Worm (Caenorhabditis elegans) whole organism, L1 larva: ENCODE results near the gene ubc-6.

Source experiments
- dpl-1 ChIP-seq, 3 experiments: fragments of 150-350 bp in 2 of 3; sonication (generic microtip) in 1 of 3; optimal IDR thresholded peaks; 2 replicates each; lab custom pipeline; 2014 to 2017; ENCODE audit warnings: missing biosample characterization in 3 of 3, missing genetic modification characterization in 3 of 3, missing genetic modification reagents in 3 of 3
- elt-2 ChIP-seq: sonication (generic microtip); optimal IDR thresholded peaks from 2 replicates; lab custom pipeline; 2016; ENCODE audit warnings: missing genetic modification characterization, mild to moderate bottlenecking, inconsistent platforms, missing compliant biosample characterization, missing genetic modification reagents
- elt-3 ChIP-seq, 6 experiments: fragments of 150-350 bp in 1 of 6; sonication (generic microtip); optimal IDR thresholded peaks; 2 replicates each; lab custom pipeline; 2017 to 2018; ENCODE audit warnings: missing biosample characterization in 6 of 6, missing genetic modification characterization in 6 of 6, inconsistent platforms in 1 of 6
- lin-35 ChIP-seq, 2 experiments: fragments of 150-350 bp; optimal IDR thresholded peaks; 2 replicates each; lab custom pipeline; 2014; ENCODE audit warnings: missing biosample characterization in 2 of 2, missing genetic modification characterization in 2 of 2, missing genetic modification reagents in 2 of 2
- nhr-12 ChIP-seq: sonication (generic microtip); optimal IDR thresholded peaks from 2 replicates; lab custom pipeline; 2017; ENCODE audit warnings: missing biosample characterization, missing genetic modification characterization
- nhr-47 ChIP-seq: sonication (generic microtip); optimal IDR thresholded peaks from 2 replicates; lab custom pipeline; 2016; ENCODE audit warnings: mild to moderate bottlenecking, missing genetic modification characterization, moderate library complexity, missing compliant biosample characterization
- nhr-77 ChIP-seq: fragments of 150-350 bp; optimal IDR thresholded peaks from 2 replicates; lab custom pipeline; 2014; ENCODE audit warnings: missing biosample characterization, missing genetic modification characterization
- tlp-1 ChIP-seq: fragments of 150-350 bp; optimal IDR thresholded peaks from 2 replicates; lab custom pipeline; 2014; ENCODE audit warnings: missing biosample characterization, missing genetic modification characterization
- unc-130 ChIP-seq: fragments of 150-350 bp; optimal IDR thresholded peaks from 2 replicates; lab custom pipeline; 2017; ENCODE audit warnings: missing biosample characterization, missing genetic modification characterization, inconsistent platforms
- ztf-4 ChIP-seq: fragments of 150-350 bp; optimal IDR thresholded peaks from 2 replicates; lab custom pipeline; 2014; ENCODE audit warnings: missing biosample characterization, missing genetic modification characterization

DNA sequence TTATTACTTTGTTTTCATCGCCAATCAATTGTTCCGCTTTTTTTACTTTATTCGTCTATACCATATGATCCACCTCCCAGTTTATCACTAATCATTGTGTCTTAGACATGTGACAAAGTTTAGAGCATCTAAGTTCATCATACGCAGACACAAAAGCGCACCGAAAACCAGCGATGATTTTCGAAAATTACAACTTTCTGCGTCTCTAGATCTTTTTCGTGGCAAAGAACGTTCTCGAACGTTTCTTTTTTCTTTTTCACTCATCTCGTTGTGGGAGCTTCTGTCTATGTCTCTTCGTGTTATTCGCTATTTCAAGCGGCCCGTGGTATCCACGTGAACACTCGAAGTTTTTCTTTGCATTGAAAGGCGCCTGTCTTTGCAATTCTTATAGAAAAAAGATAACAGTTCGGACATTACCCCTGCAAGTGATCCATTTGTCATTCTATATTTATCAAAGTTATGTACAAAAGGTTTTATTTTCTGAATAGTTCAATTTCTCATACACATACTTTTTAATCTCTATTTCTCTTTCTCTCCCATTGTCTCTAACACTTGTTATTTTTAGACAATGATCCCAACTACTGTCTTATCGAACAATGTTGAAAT is 50.2 kb downstream of the ubc-6 start, which contains the start of gene ZK1290.5:
- TF ChIP-seq nhr-12 (no peak), tlp-1 (tag; lab: Kevin White, UChicago) (no peak), dpl-1 (GFP tag; optimal IDR thresholded peaks at IDR 0.05; lab: Kevin White, UChicago) (peak; percentile 60 to 66 (median 62)), unc-130 (peak; percentile 82), lin-35 (GFP tag; optimal IDR thresholded peaks at IDR 0.05; lab: Kevin White, UChicago) (peak; percentile 62 to 79), elt-2 (tag; lab: Kevin White, UChicago) (peak; percentile 89), ztf-4 (tag; lab: Kevin White, UChicago) (peak; percentile 77), nhr-77 (tag; lab: Kevin White, UChicago) (peak; percentile 91), nhr-47 (tag; lab: Kevin White, UChicago) (peak; percentile 86), elt-3 (tag; optimal IDR thresholded peaks at IDR 0.05; lab: Kevin White, UChicago) (peak in 4 of 6 experiments; percentile 9 to 89 (median 72))
